Worm (Caenorhabditis elegans) whole organism, L4 larva: ENCODE data around the gene C03F11.4.

Source experiments
- D1046.2 ChIP-seq: fragments of 200-800 bp; sonication (Bioruptor generic); IDR thresholded peaks from 2 replicates; pipeline ENCODE4 v1.3.6; 2022; ENCODE audit warnings: missing genetic modification characterization, missing compliant biosample characterization
- F26F4.8 ChIP-seq: fragments of 200-800 bp; sonication (Bioruptor generic); conservative IDR thresholded peaks from 2 replicates; pipeline ENCODE4 v1.3.6; 2022; ENCODE audit warnings: missing genetic modification characterization, missing compliant biosample characterization
- F37D6.2 ChIP-seq: sonication (generic microtip); optimal IDR thresholded peaks from 2 replicates; lab custom pipeline; 2016; ENCODE audit warnings: mild to moderate bottlenecking, missing genetic modification characterization, missing compliant biosample characterization
- F49E8.2 ChIP-seq: sonication (generic microtip); optimal IDR thresholded peaks from 2 replicates; lab custom pipeline; 2016; ENCODE audit warnings: missing compliant biosample characterization, mild to moderate bottlenecking, missing genetic modification characterization, borderline replicate concordance
- Y105C5A.15 ChIP-seq: fragments of 200-800 bp; sonication (Bioruptor generic); IDR thresholded peaks from 2 replicates; pipeline ENCODE4 v1.3.6; 2022; ENCODE audit warnings: missing genetic modification characterization, missing compliant biosample characterization
- Y5F2A.4 ChIP-seq: fragments of 200-800 bp; sonication (Bioruptor generic); optimal IDR thresholded peaks from 2 replicates; lab custom pipeline; 2018; ENCODE audit warnings: mild to moderate bottlenecking, missing genetic modification characterization, missing compliant biosample characterization
- Y75B8A.6 ChIP-seq: fragments of 200-800 bp; sonication (Bioruptor generic); IDR thresholded peaks from 2 replicates; pipeline ENCODE4 v1.3.6; 2022; ENCODE audit warnings: missing genetic modification reagents, missing genetic modification characterization, missing compliant biosample characterization
- ama-1 ChIP-seq: fragments of 150-350 bp; optimal IDR thresholded peaks from 2 replicates; lab custom pipeline; 2014; ENCODE audit warnings: inconsistent platforms, mixed read lengths
- arid-1 ChIP-seq: fragments of 200-800 bp; sonication (Bioruptor generic); conservative IDR thresholded peaks from 2 replicates; pipeline ENCODE4 v1.3.6; 2022; ENCODE audit warnings: missing genetic modification reagents, missing genetic modification characterization, missing compliant biosample characterization
- ceh-20 ChIP-seq: fragments of 200-800 bp; sonication (Bioruptor generic); IDR thresholded peaks from 2 replicates; pipeline ENCODE4 v1.3.6; 2022; ENCODE audit warnings: missing genetic modification reagents, missing genetic modification characterization, missing compliant biosample characterization
- ceh-62 ChIP-seq: sonication (generic microtip); optimal IDR thresholded peaks from 2 replicates; lab custom pipeline; 2017; ENCODE audit warnings: missing biosample characterization, missing genetic modification characterization
- cey-2 ChIP-seq: sonication (generic microtip); optimal IDR thresholded peaks from 3 replicates; lab custom pipeline; 2017; ENCODE audit warnings: missing genetic modification characterization, mild to moderate bottlenecking, missing compliant biosample characterization, antibody characterized with exemption, borderline replicate concordance; ENCODE audit not compliant: insufficient read depth
- daf-12 ChIP-seq: fragments of 150-350 bp; optimal IDR thresholded peaks from 2 replicates; lab custom pipeline; 2014; ENCODE audit warnings: missing biosample characterization, missing genetic modification reagents, missing genetic modification characterization
- daf-16 ChIP-seq, 3 experiments: sonication (generic microtip); optimal IDR thresholded peaks; 2 replicates each; lab custom pipeline; 2016 to 2017; ENCODE audit warnings: missing genetic modification characterization in 3 of 3, missing genetic modification reagents in 3 of 3, mild to moderate bottlenecking in 2 of 3, missing compliant biosample characterization in 2 of 3, missing biosample characterization in 1 of 3, moderate library complexity in 1 of 3
- dmd-9 ChIP-seq: fragments of 200-800 bp; sonication (Bioruptor generic); IDR thresholded peaks from 2 replicates; pipeline ENCODE4 v1.3.6; 2022; ENCODE audit warnings: missing genetic modification reagents, missing genetic modification characterization, missing compliant biosample characterization
- duxl-1 ChIP-seq: sonication (generic microtip); optimal IDR thresholded peaks from 2 replicates; lab custom pipeline; 2016; ENCODE audit warnings: mild to moderate bottlenecking, missing genetic modification characterization, moderate library complexity, missing compliant biosample characterization; ENCODE audit not compliant: poor library complexity
- dve-1 ChIP-seq: sonication (generic microtip); optimal IDR thresholded peaks from 2 replicates; lab custom pipeline; 2017; ENCODE audit warnings: antibody characterized with exemption, mild to moderate bottlenecking, missing genetic modification characterization, missing compliant biosample characterization; ENCODE audit not compliant: insufficient read depth
- fos-1 ChIP-seq: fragments of 150-350 bp; optimal IDR thresholded peaks from 2 replicates; lab custom pipeline; 2014; ENCODE audit warnings: missing biosample characterization, missing genetic modification characterization
- gei-8 ChIP-seq: fragments of 200-800 bp; sonication (Bioruptor generic); optimal IDR thresholded peaks from 2 replicates; lab custom pipeline; 2018; ENCODE audit warnings: mild to moderate bottlenecking, missing genetic modification characterization, missing compliant biosample characterization
- hif-1 ChIP-seq, 2 experiments: sonication (generic microtip); optimal IDR thresholded peaks; 2 replicates each; lab custom pipeline; 2016 to 2017; ENCODE audit warnings: missing compliant biosample characterization in 2 of 2, missing genetic modification characterization in 2 of 2, missing genetic modification reagents in 2 of 2, missing genotype in 2 of 2, mild to moderate bottlenecking in 1 of 2
- hlh-11 ChIP-seq: fragments of 200-800 bp; sonication (Bioruptor generic); optimal IDR thresholded peaks from 2 replicates; lab custom pipeline; 2018; ENCODE audit warnings: mild to moderate bottlenecking, missing genetic modification characterization, missing compliant biosample characterization
- hmg-1.1 ChIP-seq: fragments of 200-800 bp; sonication (Bioruptor generic); IDR thresholded peaks from 2 replicates; pipeline ENCODE4 v1.3.6; 2022; ENCODE audit warnings: missing genetic modification reagents, missing genetic modification characterization, missing compliant biosample characterization
- lim-7 ChIP-seq: fragments of 200-800 bp; sonication (Bioruptor generic); IDR thresholded peaks from 2 replicates; pipeline ENCODE4 v1.3.6; 2022; ENCODE audit warnings: missing genetic modification characterization, missing compliant biosample characterization
- lin-39 ChIP-seq: fragments of 150-350 bp; optimal IDR thresholded peaks from 2 replicates; lab custom pipeline; 2014; ENCODE audit warnings: missing biosample characterization, missing genetic modification reagents, missing genetic modification characterization
- madf-9 ChIP-seq: fragments of 200-800 bp; sonication (Bioruptor generic); conservative IDR thresholded peaks from 2 replicates; pipeline ENCODE4 v1.3.6; 2022; ENCODE audit warnings: missing genetic modification reagents, missing genetic modification characterization, missing compliant biosample characterization
- mdl-1 ChIP-seq, 2 experiments: fragments of 150-350 bp in 1 of 2; sonication (generic microtip) in 1 of 2; optimal IDR thresholded peaks; 2 replicates each; lab custom pipeline; 2014 to 2017; ENCODE audit warnings: missing biosample characterization in 2 of 2, missing genetic modification characterization in 2 of 2
- mep-1 ChIP-seq: fragments of 150-350 bp; sonication (generic microtip); optimal IDR thresholded peaks from 3 replicates; lab custom pipeline; 2014; ENCODE audit warnings: missing biosample characterization, missing genetic modification characterization
- mxl-2 ChIP-seq: fragments of 200-800 bp; sonication (Bioruptor generic); conservative IDR thresholded peaks from 2 replicates; pipeline ENCODE4 v1.3.6; 2022; ENCODE audit warnings: missing genetic modification reagents, missing genetic modification characterization, missing compliant biosample characterization
- mxl-3 ChIP-seq: fragments of 200-800 bp; sonication (Bioruptor generic); optimal IDR thresholded peaks from 2 replicates; lab custom pipeline; 2018; ENCODE audit warnings: mild to moderate bottlenecking, missing genetic modification characterization, missing compliant biosample characterization
- nhr-237 ChIP-seq: sonication (generic microtip); optimal IDR thresholded peaks from 2 replicates; lab custom pipeline; 2017; ENCODE audit warnings: missing biosample characterization, missing genetic modification characterization
- nhr-25 ChIP-seq: sonication (generic microtip); optimal IDR thresholded peaks from 2 replicates; lab custom pipeline; 2017; ENCODE audit warnings: missing genetic modification characterization, mild to moderate bottlenecking, missing compliant biosample characterization, antibody characterized with exemption, moderate library complexity, borderline replicate concordance; ENCODE audit not compliant: insufficient read depth
- nhr-41 ChIP-seq: fragments of 200-800 bp; sonication (Bioruptor generic); IDR thresholded peaks from 2 replicates; pipeline ENCODE4 v1.3.6; 2022; ENCODE audit warnings: missing genetic modification reagents, missing genetic modification characterization, missing compliant biosample characterization
- nhr-48 ChIP-seq: sonication (generic microtip); optimal IDR thresholded peaks from 2 replicates; lab custom pipeline; 2016; ENCODE audit warnings: mild to moderate bottlenecking, missing genetic modification characterization, missing compliant biosample characterization
- nhr-6 ChIP-seq: fragments of 150-350 bp; optimal IDR thresholded peaks from 2 replicates; lab custom pipeline; 2014; ENCODE audit warnings: missing biosample characterization, missing genetic modification characterization
- php-3 ChIP-seq: fragments of 200-800 bp; sonication (Bioruptor generic); IDR thresholded peaks from 2 replicates; pipeline ENCODE4 v1.3.6; 2022; ENCODE audit warnings: missing genetic modification reagents, missing genetic modification characterization, missing compliant biosample characterization
- rbr-2 ChIP-seq: sonication (generic microtip); optimal IDR thresholded peaks from 2 replicates; lab custom pipeline; 2016; ENCODE audit warnings: missing genotype, missing genetic modification characterization, missing compliant biosample characterization
- set-16 ChIP-seq: fragments of 200-800 bp; sonication (Bioruptor generic); IDR thresholded peaks from 2 replicates; pipeline ENCODE4 v1.3.6; 2022; ENCODE audit warnings: missing genetic modification reagents, missing genetic modification characterization, missing compliant biosample characterization
- snpc-1.2 ChIP-seq: fragments of 200-800 bp; sonication (Bioruptor generic); IDR thresholded peaks from 2 replicates; pipeline ENCODE4 v1.3.6; 2022; ENCODE audit warnings: missing genetic modification reagents, missing genetic modification characterization, missing compliant biosample characterization
- snpc-4 ChIP-seq: fragments of 150-350 bp; optimal IDR thresholded peaks from 2 replicates; lab custom pipeline; 2014; ENCODE audit warnings: missing biosample characterization, missing genetic modification characterization
- spr-1 ChIP-seq: sonication (generic microtip); optimal IDR thresholded peaks from 2 replicates; lab custom pipeline; 2016; ENCODE audit warnings: mild to moderate bottlenecking, missing genetic modification characterization, missing compliant biosample characterization
- tag-97 ChIP-seq: fragments of 200-800 bp; sonication (Bioruptor generic); IDR thresholded peaks from 2 replicates; pipeline ENCODE4 v1.3.6; 2022; ENCODE audit warnings: missing genetic modification characterization, missing compliant biosample characterization
- unc-62 ChIP-seq, 3 experiments: fragments of 150-350 bp in 1 of 3; sonication (generic microtip); optimal IDR thresholded peaks in 2 of 3; peaks in 1 of 3; 1 replicate in 1 of 3; 2 replicates in 2 of 3; lab custom pipeline; 2014 to 2017; ENCODE audit warnings: missing biosample characterization in 3 of 3, missing genetic modification characterization in 3 of 3, missing genetic modification reagents in 3 of 3, missing genotype in 1 of 3
- vab-7 ChIP-seq: fragments of 200-800 bp; sonication (Bioruptor generic); IDR thresholded peaks from 2 replicates; pipeline ENCODE4 v1.3.6; 2022; ENCODE audit warnings: missing genetic modification reagents, missing genetic modification characterization, missing compliant biosample characterization
- zfp-3 ChIP-seq: fragments of 200-800 bp; sonication (Bioruptor generic); conservative IDR thresholded peaks from 2 replicates; pipeline ENCODE4 v1.3.6; 2022; ENCODE audit warnings: missing genetic modification reagents, missing genetic modification characterization, missing compliant biosample characterization
- zip-11 ChIP-seq: fragments of 200-800 bp; sonication (Bioruptor generic); IDR thresholded peaks from 2 replicates; pipeline ENCODE4 v1.3.6; 2022; ENCODE audit warnings: missing genetic modification characterization, missing compliant biosample characterization
- ztf-7 ChIP-seq: fragments of 150-350 bp; optimal IDR thresholded peaks from 2 replicates; lab custom pipeline; 2014; ENCODE audit warnings: missing biosample characterization, missing genetic modification characterization

C03F11.4 gene

DNA sequence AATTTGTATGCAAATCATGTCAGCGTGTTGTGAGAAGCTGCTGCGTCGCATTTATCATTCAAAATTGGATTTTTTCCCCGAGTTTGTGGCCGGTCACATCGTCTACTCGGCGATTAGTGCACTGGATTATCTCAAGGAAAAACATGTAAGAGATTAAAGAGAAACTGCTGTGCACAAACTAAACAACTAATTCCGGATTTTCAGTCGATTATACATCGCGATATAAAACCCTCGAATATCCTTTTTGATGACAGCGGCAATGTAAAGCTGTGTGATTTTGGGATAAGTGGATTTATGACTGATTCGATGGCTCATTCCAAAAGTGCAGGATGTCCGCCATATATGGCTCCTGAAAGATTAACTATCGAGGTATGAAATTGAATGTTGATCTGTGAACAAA is 35.6 kb downstream of the C03F11.4 start:
- TF ChIP-seq rbr-2 (tag; lab: Kevin White, UChicago) (no peak), gei-8 (GFP tag; lab: Kevin White, UChicago) (no peak), mep-1 (tag; lab: Kevin White, UChicago) (no peak)

DNA sequence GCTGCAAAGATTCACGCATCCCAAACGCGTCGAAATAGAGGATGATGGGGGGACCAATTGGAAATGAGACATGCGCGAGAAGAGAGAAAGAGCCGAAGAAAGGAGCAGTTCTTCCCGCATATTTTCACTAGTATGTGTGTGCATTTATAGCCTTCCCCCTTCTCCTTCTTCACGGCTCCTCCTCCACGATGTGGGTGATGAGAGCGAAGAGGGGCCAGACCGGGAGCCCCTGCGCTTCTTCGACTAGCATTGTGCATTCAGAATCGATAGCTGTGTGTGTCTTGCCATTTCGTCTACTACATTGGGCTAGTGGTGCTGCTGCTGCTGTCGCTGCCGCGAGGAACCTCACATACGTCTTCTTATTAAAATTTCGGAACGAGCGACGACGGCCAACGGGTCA is 38.0 kb downstream of the C03F11.4 start, which contains the start of gene jkk-1:
Gene jkk-1, plus strand, starts transcription at position 249 of the 400 bp plus-strand sequence.
- TF ChIP-seq F26F4.8 (GFP tag; lab: Robert Waterston, UW) (no peak), daf-12 (tag; lab: Kevin White, UChicago) (no peak), tag-97 (GFP tag; lab: Robert Waterston, UW) (no peak), ama-1 (lab: Kevin White, UChicago) (no peak), hlh-11 (tag; lab: Kevin White, UChicago) (no peak), F49E8.2 (tag; lab: Kevin White, UChicago) (no peak), ceh-62 (tag; lab: Kevin White, UChicago) (no peak), dmd-9 (GFP tag; lab: Robert Waterston, UW) (no peak), ceh-20 (no peak), mdl-1 (tag; optimal IDR thresholded peaks at IDR 0.05; lab: Kevin White, UChicago) (peak in 1 of 2 experiments; percentile 39), Y105C5A.15 (GFP tag; lab: Robert Waterston, UW) (no peak), Y75B8A.6 (GFP tag; lab: Robert Waterston, UW) (no peak), nhr-6 (tag; lab: Kevin White, UChicago) (no peak), mep-1 (tag; lab: Kevin White, UChicago) (peak; percentile 48), hif-1 (tag; optimal IDR thresholded peaks at IDR 0.05; lab: Kevin White, UChicago) (no peak), vab-7 (GFP tag; lab: Robert Waterston, UW) (0 out of 2 replicates have a peak, but pooled peaks have one; percentile 28), cey-2 (tag; lab: Kevin White, UChicago) (no peak), mxl-3 (GFP tag; lab: Kevin White, UChicago) (peak; percentile 2), lin-39 (tag; lab: Kevin White, UChicago) (no peak), php-3 (GFP tag; lab: Robert Waterston, UW) (no peak), madf-9 (GFP tag; lab: Robert Waterston, UW) (no peak), F37D6.2 (no peak), nhr-41 (GFP tag; lab: Robert Waterston, UW) (no peak), gei-8 (GFP tag; lab: Kevin White, UChicago) (no peak), unc-62 (GFP tag; optimal IDR thresholded peaks at IDR 0.05 in 1 of 2; lab: Kevin White, UChicago) (peak in 1 of 2 experiments; percentile 97), unc-62 (tag; optimal IDR thresholded peaks at IDR 0.05; lab: Kevin White, UChicago) (no peak), D1046.2 (GFP tag; lab: Robert Waterston, UW) (no peak), daf-16 (GFP tag; optimal IDR thresholded peaks at IDR 0.05; lab: Kevin White, UChicago) (no peak), daf-16 (tag; optimal IDR thresholded peaks at IDR 0.05; lab: Kevin White, UChicago) (no peak), ztf-7 (tag; lab: Kevin White, UChicago) (no peak), snpc-1.2 (GFP tag; lab: Robert Waterston, UW) (no peak), duxl-1 (no peak), spr-1 (tag; lab: Kevin White, UChicago) (no peak), nhr-237 (tag; lab: Kevin White, UChicago) (no peak), hmg-1.1 (GFP tag; lab: Robert Waterston, UW) (peak; percentile 75), mxl-2 (GFP tag; lab: Robert Waterston, UW) (no peak), arid-1 (0 out of 2 replicates have a peak, but pooled peaks have one; percentile 24), dve-1 (tag; lab: Kevin White, UChicago) (no peak), nhr-48 (tag; lab: Kevin White, UChicago) (no peak), set-16 (GFP tag; lab: Robert Waterston, UW) (peak; percentile 57), snpc-4 (no peak), zip-11 (GFP tag; lab: Robert Waterston, UW) (no peak), nhr-25 (tag; lab: Kevin White, UChicago) (no peak), lim-7 (GFP tag; lab: Robert Waterston, UW) (no peak), fos-1 (no peak), Y5F2A.4 (GFP tag; lab: Kevin White, UChicago) (no peak), rbr-2 (tag; lab: Kevin White, UChicago) (peak; percentile 69), zfp-3 (GFP tag; lab: Robert Waterston, UW) (no peak)
